Worm (Caenorhabditis elegans) whole organism, midembryonic: ENCODE measurements around the gene C55C3.6.

Experiments
- cog-1 ChIP-seq: sonication (generic microtip); optimal IDR thresholded peaks from 2 replicates; lab custom pipeline; 2016; ENCODE audit warnings: missing genetic modification characterization, missing compliant biosample characterization
- klf-2 ChIP-seq: fragments of 200-800 bp; sonication (Bioruptor generic); conservative IDR thresholded peaks from 2 replicates; pipeline ENCODE4 v1.3.6; 2022; ENCODE audit warnings: missing genetic modification reagents, missing genetic modification characterization, missing compliant biosample characterization
- tab-1 ChIP-seq: fragments of 200-800 bp; sonication (Bioruptor generic); IDR thresholded peaks from 2 replicates; pipeline ENCODE4 v1.3.6; 2022; ENCODE audit warnings: missing genetic modification characterization, missing compliant biosample characterization

ce11 chrIV:5665353-5665918, 17.5 kb upstream of the C55C3.6 start:
- no peak for TF ChIP-seq cog-1 (tag; lab: Kevin White, UChicago)
- TF ChIP-seq tab-1 (GFP tag; lab: Robert Waterston, UW), result no peak
- TF ChIP-seq klf-2, result no peak
